Fruit fly (Drosophila melanogaster): ENCODE data around the gene E2f1.

- TF ChIP-seq Lpt (GFP tag; optimal IDR thresholded peaks at IDR 0.05) (peak; percentile 58), Smox (GFP tag; optimal IDR thresholded peaks at IDR 0.05) (peak; percentile 75), vri (GFP tag; optimal IDR thresholded peaks at IDR 0.05) (no peak), CG6808 (GFP tag; optimal IDR thresholded peaks at IDR 0.05) (peak; percentile 96), CG10631 (GFP tag; optimal IDR thresholded peaks at IDR 0.05) (peak; percentile 94), Sox14 (GFP tag; optimal IDR thresholded peaks at IDR 0.05) (peak; percentile 76), Ets21C (GFP tag; optimal IDR thresholded peaks at IDR 0.05) (peak; percentile 26), topi (GFP tag; optimal IDR thresholded peaks at IDR 0.05) (peak; percentile 81), Blimp-1 (GFP tag; optimal IDR thresholded peaks at IDR 0.05) (peak; percentile 39), svp (GFP tag) (peak; percentile 90)
Measured at dm6 chr3R:21651048-21651887, 9.4 kb downstream of the E2f1 start.

All from whole organism, prepupa.